Worm (Caenorhabditis elegans): ENCODE measurements around the gene F16B12.7.

ce11 chrX:14078574-14078973 is 29.8 kb upstream of the F16B12.7 start, which contains the start of gene C33G3.5:
- TF ChIP-seq ceh-83 (GFP tag; optimal IDR thresholded peaks at IDR 0.05) = no peak
- TF ChIP-seq M03D4.4 (tag; optimal IDR thresholded peaks at IDR 0.05) = no peak
- no peak for TF ChIP-seq lin-13 (tag; optimal IDR thresholded peaks at IDR 0.05)
- no peak for TF ChIP-seq snpc-4 (tag; optimal IDR thresholded peaks at IDR 0.05)
- no peak for TF ChIP-seq elt-1 (tag; optimal IDR thresholded peaks at IDR 0.05; ENCODE audit: borderline replicate concordance, insufficient read depth)
- no peak for TF ChIP-seq ztf-11 (tag; optimal IDR thresholded peaks at IDR 0.05)
- TF ChIP-seq cnd-1 (tag; optimal IDR thresholded peaks at IDR 0.05) = no peak
- no peak for TF ChIP-seq mab-5 (tag; optimal IDR thresholded peaks at IDR 0.05)
- no peak for TF ChIP-seq blmp-1 (tag; optimal IDR thresholded peaks at IDR 0.05)
- no peak for TF ChIP-seq nhr-12 (tag; optimal IDR thresholded peaks at IDR 0.05)
- TF ChIP-seq ces-1 (GFP tag; optimal IDR thresholded peaks at IDR 0.05) = no peak
- no peak for TF ChIP-seq elt-3 (tag; optimal IDR thresholded peaks at IDR 0.05)
